Worm (Caenorhabditis elegans) whole organism, L1 larva: ENCODE data around the gene Y73C8C.4.

ENCODE experiments used
- C34B4.2 ChIP-seq: sonication (generic microtip); optimal IDR thresholded peaks from 2 replicates; lab custom pipeline; 2017; ENCODE audit warnings: mild to moderate bottlenecking, missing genetic modification characterization, missing compliant biosample characterization
- F16B12.6 ChIP-seq: fragments of 150-350 bp; optimal IDR thresholded peaks from 2 replicates; lab custom pipeline; 2014; ENCODE audit warnings: missing biosample characterization, missing genetic modification characterization
- alr-1 ChIP-seq: fragments of 200-800 bp; sonication (Bioruptor generic); optimal IDR thresholded peaks from 2 replicates; lab custom pipeline; 2018; ENCODE audit warnings: borderline replicate concordance, mild to moderate bottlenecking, missing genetic modification characterization, missing compliant biosample characterization
- ceh-8 ChIP-seq: fragments of 200-800 bp; sonication (Bioruptor generic); optimal IDR thresholded peaks from 2 replicates; lab custom pipeline; 2018; ENCODE audit warnings: mild to moderate bottlenecking, missing genetic modification characterization, moderate library complexity, missing compliant biosample characterization
- ceh-88 ChIP-seq: fragments of 200-800 bp; sonication (Bioruptor generic); IDR thresholded peaks from 2 replicates; pipeline ENCODE4 v1.3.6; 2022; ENCODE audit warnings: missing genetic modification characterization, missing compliant biosample characterization
- egl-13 ChIP-seq: sonication (generic microtip); optimal IDR thresholded peaks from 2 replicates; lab custom pipeline; 2016; ENCODE audit warnings: missing genotype, missing genetic modification reagents, missing genetic modification characterization, missing compliant biosample characterization
- egl-27 ChIP-seq, 2 experiments: fragments of 150-350 bp in 1 of 2; sonication (generic microtip); optimal IDR thresholded peaks; 3 replicates each; lab custom pipeline; 2017 to 2018; ENCODE audit warnings: missing biosample characterization in 2 of 2, missing genetic modification characterization in 2 of 2, missing genetic modification reagents in 2 of 2
- elt-2 ChIP-seq: sonication (generic microtip); optimal IDR thresholded peaks from 2 replicates; lab custom pipeline; 2016; ENCODE audit warnings: missing genetic modification characterization, mild to moderate bottlenecking, inconsistent platforms, missing compliant biosample characterization, missing genetic modification reagents
- elt-3 ChIP-seq, 6 experiments: fragments of 150-350 bp in 1 of 6; sonication (generic microtip); optimal IDR thresholded peaks; 2 replicates each; lab custom pipeline; 2017 to 2018; ENCODE audit warnings: missing biosample characterization in 6 of 6, missing genetic modification characterization in 6 of 6, inconsistent platforms in 1 of 6
- fkh-8 ChIP-seq: sonication (generic microtip); optimal IDR thresholded peaks from 2 replicates; lab custom pipeline; 2016; ENCODE audit warnings: mild to moderate bottlenecking, missing genetic modification characterization, missing compliant biosample characterization
- hlh-4 ChIP-seq: sonication (generic microtip); optimal IDR thresholded peaks from 2 replicates; lab custom pipeline; 2016; ENCODE audit warnings: mild to moderate bottlenecking, missing genetic modification characterization, missing compliant biosample characterization
- isw-1 ChIP-seq: fragments of 200-800 bp; sonication (Bioruptor generic); IDR thresholded peaks from 2 replicates; pipeline ENCODE4 v1.3.6; 2022; ENCODE audit warnings: missing genetic modification characterization, missing compliant biosample characterization
- jun-1 ChIP-seq: fragments of 150-350 bp; optimal IDR thresholded peaks from 2 replicates; lab custom pipeline; 2014; ENCODE audit warnings: missing biosample characterization, missing genetic modification reagents, missing genetic modification characterization
- lin-35 ChIP-seq, 2 experiments: fragments of 150-350 bp; optimal IDR thresholded peaks; 2 replicates each; lab custom pipeline; 2014; ENCODE audit warnings: missing biosample characterization in 2 of 2, missing genetic modification characterization in 2 of 2, missing genetic modification reagents in 2 of 2
- lir-3 ChIP-seq: sonication (generic microtip); optimal IDR thresholded peaks from 2 replicates; lab custom pipeline; 2016; ENCODE audit warnings: mild to moderate bottlenecking, missing genetic modification characterization, moderate library complexity, missing compliant biosample characterization; ENCODE audit not compliant: poor library complexity
- lsy-2 ChIP-seq, 2 experiments: fragments of 150-350 bp; optimal IDR thresholded peaks; 2 replicates each; lab custom pipeline; 2014; ENCODE audit warnings: missing biosample characterization in 2 of 2, missing genetic modification characterization in 2 of 2
- mep-1 ChIP-seq: fragments of 150-350 bp; optimal IDR thresholded peaks from 2 replicates; lab custom pipeline; 2014; ENCODE audit warnings: missing biosample characterization, missing genetic modification characterization
- nhr-11 ChIP-seq: fragments of 150-350 bp; optimal IDR thresholded peaks from 2 replicates; lab custom pipeline; 2014; ENCODE audit warnings: missing biosample characterization, missing genetic modification characterization
- nhr-20 ChIP-seq: sonication (generic microtip); optimal IDR thresholded peaks from 2 replicates; lab custom pipeline; 2016; ENCODE audit warnings: mild to moderate bottlenecking, missing genetic modification characterization, missing compliant biosample characterization
- nhr-28 ChIP-seq: fragments of 150-350 bp; optimal IDR thresholded peaks from 2 replicates; lab custom pipeline; 2014; ENCODE audit warnings: missing biosample characterization, missing genetic modification characterization
- nhr-71 ChIP-seq: sonication (generic microtip); optimal IDR thresholded peaks from 2 replicates; lab custom pipeline; 2016; ENCODE audit warnings: mild to moderate bottlenecking, missing genetic modification characterization, moderate library complexity, missing compliant biosample characterization
- nhr-76 ChIP-seq: sonication (generic microtip); optimal IDR thresholded peaks from 2 replicates; lab custom pipeline; 2017; ENCODE audit warnings: missing biosample characterization, missing genetic modification characterization
- nhr-77 ChIP-seq: fragments of 150-350 bp; optimal IDR thresholded peaks from 2 replicates; lab custom pipeline; 2014; ENCODE audit warnings: missing biosample characterization, missing genetic modification characterization
- nhr-84 ChIP-seq: sonication (generic microtip); optimal IDR thresholded peaks from 2 replicates; lab custom pipeline; 2017; ENCODE audit warnings: missing biosample characterization, missing genetic modification characterization
- pag-3 ChIP-seq: sonication (generic microtip); optimal IDR thresholded peaks from 2 replicates; lab custom pipeline; 2017; ENCODE audit warnings: missing genetic modification characterization, mild to moderate bottlenecking, missing compliant biosample characterization, antibody characterized with exemption, borderline replicate concordance; ENCODE audit not compliant: insufficient read depth
- skn-1 ChIP-seq: fragments of 150-350 bp; optimal IDR thresholded peaks from 2 replicates; lab custom pipeline; 2014; ENCODE audit warnings: missing biosample characterization, missing genetic modification characterization
- snpc-4 ChIP-seq: fragments of 150-350 bp; optimal IDR thresholded peaks from 2 replicates; lab custom pipeline; 2014; ENCODE audit warnings: missing biosample characterization, missing genetic modification characterization
- sptf-1 ChIP-seq: fragments of 150-350 bp; optimal IDR thresholded peaks from 2 replicates; lab custom pipeline; 2014; ENCODE audit warnings: missing biosample characterization, missing genetic modification characterization
- unc-62 ChIP-seq: fragments of 150-350 bp; optimal IDR thresholded peaks from 2 replicates; lab custom pipeline; 2014; ENCODE audit warnings: missing biosample characterization, missing genetic modification reagents, missing genetic modification characterization
- vab-15 ChIP-seq: sonication (generic microtip); optimal IDR thresholded peaks from 2 replicates; lab custom pipeline; 2017; ENCODE audit warnings: missing genotype, mild to moderate bottlenecking, missing genetic modification characterization, missing compliant biosample characterization
- zip-4 ChIP-seq: fragments of 200-800 bp; sonication (Bioruptor generic); optimal IDR thresholded peaks from 2 replicates; lab custom pipeline; 2018; ENCODE audit warnings: mild to moderate bottlenecking, missing genetic modification characterization, moderate library complexity, missing compliant biosample characterization
- ztf-11 ChIP-seq, 2 experiments: sonication (generic microtip); optimal IDR thresholded peaks; 2 replicates each; lab custom pipeline; 2016 to 2017; ENCODE audit warnings: missing genetic modification characterization in 2 of 2, missing biosample characterization in 1 of 2, missing compliant biosample characterization in 1 of 2

Gene Y73C8C.4

DNA sequence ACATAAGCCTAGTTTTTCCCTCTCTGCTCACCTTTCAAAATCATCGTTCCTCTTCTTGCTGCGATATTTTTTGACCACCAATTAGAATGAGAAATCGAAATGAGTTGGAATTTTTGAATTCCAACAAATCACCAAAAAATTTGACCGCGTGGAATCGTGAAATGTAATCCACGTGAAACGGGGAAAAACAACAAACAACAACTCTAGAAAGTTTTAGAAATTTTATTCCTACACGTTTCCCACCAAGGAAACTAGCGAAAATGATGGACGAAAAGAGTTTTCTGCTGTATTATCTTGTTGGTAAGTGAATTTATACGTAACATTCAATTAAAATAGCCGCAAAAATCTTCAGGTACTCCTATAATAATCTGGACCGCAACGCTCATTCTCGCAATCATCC lies 36.5 kb upstream of the Y73C8C.4 start, which contains the start of the genes irld-3 and F02C9.1:
Gene irld-3 (minus strand): TSS at position 101 of the 400 bp plus-strand sequence.
Gene F02C9.1 (plus strand): TSS at position 216 of the 400 bp plus-strand sequence.
- no peak for TF ChIP-seq nhr-77 (tag; lab: Kevin White, UChicago)

DNA sequence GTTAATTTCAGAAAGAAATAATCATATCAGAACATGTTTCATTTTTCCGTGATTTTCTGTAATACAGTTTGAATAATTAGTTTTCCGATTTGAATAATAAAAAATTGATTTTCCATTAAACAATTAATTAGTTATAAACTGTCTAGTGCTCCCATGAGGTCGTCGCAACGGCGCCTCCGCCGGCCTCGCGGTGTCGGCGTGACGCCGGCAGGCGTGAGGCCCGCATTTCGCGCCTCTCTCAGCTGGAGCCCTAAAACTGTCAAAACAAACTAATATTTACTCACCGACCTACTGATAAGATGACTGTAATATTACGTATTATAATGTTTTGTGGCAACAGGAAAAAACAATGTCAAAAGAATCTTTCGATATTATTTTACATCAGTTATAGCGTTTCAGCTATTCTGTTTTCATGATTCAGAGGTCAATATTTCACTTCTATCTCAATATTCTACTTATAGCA lies 31.4 kb upstream of the Y73C8C.4 start, which contains the start of gene F02C9.2:
Gene F02C9.2 (plus strand): TSS at position 413 of the 463 bp plus-strand sequence.
- TF ChIP-seq hlh-4 (no peak), nhr-28 (tag; lab: Kevin White, UChicago) (no peak), nhr-84 (tag; lab: Kevin White, UChicago) (no peak), lsy-2 (tag; optimal IDR thresholded peaks at IDR 0.05; lab: Kevin White, UChicago) (no peak), zip-4 (no peak), snpc-4 (tag; lab: Kevin White, UChicago) (no peak), C34B4.2 (tag; lab: Kevin White, UChicago) (no peak)

DNA sequence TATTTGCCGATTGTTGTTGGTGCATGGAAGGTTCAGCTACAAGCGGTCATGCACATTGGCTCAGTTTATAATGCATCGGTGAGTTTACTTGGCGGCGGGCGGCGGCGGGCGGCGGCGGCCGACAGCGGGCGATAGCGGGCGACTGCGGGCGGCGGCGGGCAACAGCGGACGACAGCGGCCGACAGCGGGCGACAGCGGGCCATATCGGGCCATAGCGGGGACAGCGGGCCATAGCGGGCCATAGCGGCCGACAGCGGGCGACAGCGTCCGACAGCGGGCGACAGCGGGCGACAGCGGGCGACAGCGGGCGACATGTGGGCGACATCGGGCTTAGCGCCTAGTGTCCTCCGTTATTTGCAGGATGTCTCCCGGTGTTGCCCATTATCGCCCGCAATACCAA lies 30.2 kb upstream of the Y73C8C.4 start:
- TF ChIP-seq egl-27 (tag; optimal IDR thresholded peaks at IDR 0.05; lab: Kevin White, UChicago) = no peak
- TF ChIP-seq jun-1 (tag; lab: Kevin White, UChicago) = no peak
- TF ChIP-seq ceh-8 (GFP tag; lab: Kevin White, UChicago) = peak; percentile 45
- TF ChIP-seq ceh-88 = no peak
- no peak for TF ChIP-seq unc-62 (GFP tag; lab: Kevin White, UChicago)

DNA sequence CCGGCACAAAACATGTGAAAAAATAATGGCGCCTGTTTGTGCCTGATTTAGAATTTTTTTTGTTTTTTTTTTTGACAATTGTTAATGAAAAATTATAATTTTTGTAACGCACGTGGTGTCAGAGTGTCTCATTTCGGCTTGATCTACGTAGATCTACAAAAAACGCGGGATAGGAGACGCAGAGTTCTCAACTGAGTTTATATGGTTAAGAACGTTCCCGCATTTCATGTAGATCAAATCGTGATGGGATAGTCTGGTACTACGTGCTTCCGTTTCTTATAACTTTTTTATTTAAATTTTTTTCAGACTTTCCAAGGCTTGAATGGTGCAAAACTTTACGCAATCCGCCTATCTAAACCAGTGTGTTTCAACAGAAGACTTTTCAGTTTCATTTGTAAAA lies 26.9 kb upstream of the Y73C8C.4 start, which contains the start of gene tat-6:
Gene tat-6 (plus strand): TSS at position 301 of the 400 bp plus-strand sequence.
- TF ChIP-seq jun-1 (tag; lab: Kevin White, UChicago) = no peak
- TF ChIP-seq sptf-1 = no peak
- no peak for TF ChIP-seq mep-1 (tag; lab: Kevin White, UChicago)
- no peak for TF ChIP-seq lsy-2 (tag; optimal IDR thresholded peaks at IDR 0.05; lab: Kevin White, UChicago)
- TF ChIP-seq nhr-77 (tag; lab: Kevin White, UChicago) = no peak
- TF ChIP-seq vab-15 (tag; lab: Kevin White, UChicago) = no peak
- no peak for TF ChIP-seq nhr-11 (tag; lab: Kevin White, UChicago)
- no peak for TF ChIP-seq egl-13 (tag; lab: Kevin White, UChicago)
- TF ChIP-seq elt-2 (tag; lab: Kevin White, UChicago) = no peak
- TF ChIP-seq isw-1 (GFP tag; lab: Robert Waterston, UW) = no peak
- TF ChIP-seq nhr-71 (tag; lab: Kevin White, UChicago) = no peak
- no peak for TF ChIP-seq nhr-76 (tag; lab: Kevin White, UChicago)
- no peak for TF ChIP-seq alr-1 (tag; lab: Kevin White, UChicago)
- TF ChIP-seq pag-3 = no peak
- TF ChIP-seq ztf-11 (tag; optimal IDR thresholded peaks at IDR 0.05; lab: Kevin White, UChicago) = no peak

DNA sequence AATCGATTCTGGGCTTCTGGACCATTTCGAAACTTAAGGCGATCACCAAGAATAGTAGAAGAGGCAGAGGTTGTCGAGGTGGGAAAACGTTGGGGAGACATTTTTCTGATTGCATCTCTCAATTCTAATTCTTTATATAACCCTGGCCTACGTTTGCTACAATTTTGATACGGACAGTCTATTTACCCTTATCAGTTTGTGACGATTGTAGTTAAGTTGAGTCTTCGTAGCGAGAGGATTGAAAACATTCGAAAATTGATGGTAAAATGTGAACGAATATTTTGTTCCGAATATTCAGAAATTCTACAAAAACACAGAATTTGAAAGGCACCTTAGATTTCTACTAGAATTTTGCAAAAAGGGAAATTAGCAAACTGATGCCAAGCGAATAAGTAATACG lies 25.7 kb upstream of the Y73C8C.4 start, which contains the start of gene Y73C8C.10:
Gene Y73C8C.10 (minus strand): TSS at position 101 of the 400 bp plus-strand sequence.
- TF ChIP-seq elt-3 (tag; optimal IDR thresholded peaks at IDR 0.05; lab: Kevin White, UChicago) = no peak
- no peak for TF ChIP-seq pag-3
- TF ChIP-seq lin-35 (GFP tag; optimal IDR thresholded peaks at IDR 0.05; lab: Kevin White, UChicago) = peak in 1 of 2 experiments; percentile 16
- peak; percentile 28 for TF ChIP-seq nhr-20 (tag; lab: Kevin White, UChicago)

DNA sequence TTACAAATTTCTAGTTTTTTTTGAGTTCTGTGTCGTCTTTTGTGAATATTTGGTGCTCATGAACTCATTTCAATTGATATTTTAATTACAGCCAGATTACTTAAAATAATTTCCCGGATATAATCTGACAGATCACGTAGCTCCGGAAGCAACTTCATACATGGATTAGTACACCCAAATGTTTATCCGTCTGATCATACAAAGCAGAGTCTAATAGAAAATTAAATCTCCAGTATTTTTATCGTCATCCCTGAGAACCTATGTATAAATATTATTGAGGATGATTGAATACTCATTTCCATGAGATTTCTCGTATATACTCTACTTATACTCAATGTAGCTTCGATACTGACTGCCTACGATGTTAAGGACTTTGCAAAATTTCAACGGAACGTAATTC lies 23.0 kb upstream of the Y73C8C.4 start, which contains the start of gene Y73C8C.12:
Gene Y73C8C.12 (plus strand): TSS at position 301 of the 400 bp plus-strand sequence.
- TF ChIP-seq fkh-8 (tag; lab: Kevin White, UChicago) (no peak), skn-1 (no peak), F16B12.6 (tag; lab: Kevin White, UChicago) (no peak), hlh-4 (no peak), lir-3 (tag; lab: Kevin White, UChicago) (no peak), nhr-71 (tag; lab: Kevin White, UChicago) (no peak)
- TF ChIP-seq, all 84 proteins: peak for 0
